Worm (Caenorhabditis elegans) whole organism, L3 larva: ENCODE results near the gene zip-9.

ENCODE experiments used
- ceh-9 ChIP-seq: sonication (generic microtip); optimal IDR thresholded peaks from 2 replicates; lab custom pipeline; 2018; ENCODE audit warnings: missing biosample characterization, missing genetic modification characterization
- egl-27 ChIP-seq: sonication (generic microtip); optimal IDR thresholded peaks from 4 replicates; lab custom pipeline; 2017; ENCODE audit warnings: missing biosample characterization, missing genetic modification reagents, missing genetic modification characterization
- elt-1 ChIP-seq: fragments of 150-350 bp; optimal IDR thresholded peaks from 2 replicates; lab custom pipeline; 2014; ENCODE audit warnings: missing biosample characterization, missing genetic modification characterization
- lin-15B ChIP-seq: fragments of 150-350 bp; optimal IDR thresholded peaks from 2 replicates; lab custom pipeline; 2014; ENCODE audit warnings: missing biosample characterization, missing genetic modification characterization
- lsy-12 ChIP-seq: sonication (generic microtip); optimal IDR thresholded peaks from 2 replicates; lab custom pipeline; 2016; ENCODE audit warnings: mild to moderate bottlenecking, missing genetic modification characterization, missing compliant biosample characterization
- mdl-1 ChIP-seq: fragments of 150-350 bp; optimal IDR thresholded peaks from 2 replicates; lab custom pipeline; 2014; ENCODE audit warnings: missing biosample characterization, missing genetic modification characterization
- nhr-11 ChIP-seq: fragments of 150-350 bp; optimal IDR thresholded peaks from 2 replicates; lab custom pipeline; 2014; ENCODE audit warnings: missing biosample characterization, missing genetic modification characterization
- nhr-23 ChIP-seq: fragments of 150-350 bp; optimal IDR thresholded peaks from 2 replicates; lab custom pipeline; 2014; ENCODE audit warnings: missing biosample characterization, missing genetic modification reagents, missing genetic modification characterization
- pha-4 ChIP-seq: fragments of 150-350 bp; optimal IDR thresholded peaks from 2 replicates; lab custom pipeline; 2014; ENCODE audit warnings: missing biosample characterization, missing genetic modification reagents, missing genetic modification characterization

DNA sequence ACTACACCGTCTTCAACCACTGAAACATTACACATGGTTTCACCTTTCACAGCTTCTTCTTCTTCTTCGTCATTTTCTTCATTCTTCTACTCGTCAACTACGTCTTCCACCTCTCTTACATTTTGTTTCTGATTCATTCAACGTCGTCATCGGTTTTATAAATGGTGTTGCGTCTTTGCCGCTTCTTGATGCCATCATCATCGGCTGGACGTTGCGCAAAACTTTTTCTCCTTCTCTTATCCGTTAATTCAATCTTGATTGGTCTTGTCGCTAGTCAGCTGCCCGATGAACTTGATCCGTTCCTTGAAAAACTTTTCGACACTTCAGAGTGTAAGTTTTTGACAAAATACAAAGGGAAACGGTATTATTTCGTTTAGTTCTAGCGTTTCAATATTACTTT lies 43.6 kb upstream of the zip-9 start:
- no peak for TF ChIP-seq ceh-9 (tag; lab: Kevin White, UChicago)
- TF ChIP-seq lsy-12 (tag; lab: Kevin White, UChicago), result no peak
- TF ChIP-seq egl-27, result no peak
- peak; percentile 29 for TF ChIP-seq elt-1 (tag; lab: Kevin White, UChicago)
- no peak for TF ChIP-seq nhr-23 (tag; lab: Kevin White, UChicago)
- no peak for TF ChIP-seq pha-4
- TF ChIP-seq nhr-11 (tag; lab: Kevin White, UChicago), result no peak
- no peak for TF ChIP-seq lin-15B (tag; lab: Kevin White, UChicago)
- no peak for TF ChIP-seq mdl-1 (tag; lab: Kevin White, UChicago)
